Fruit fly (Drosophila melanogaster): Measurements from ENCODE around the gene CG5854.

The CG5854 gene

DNA sequence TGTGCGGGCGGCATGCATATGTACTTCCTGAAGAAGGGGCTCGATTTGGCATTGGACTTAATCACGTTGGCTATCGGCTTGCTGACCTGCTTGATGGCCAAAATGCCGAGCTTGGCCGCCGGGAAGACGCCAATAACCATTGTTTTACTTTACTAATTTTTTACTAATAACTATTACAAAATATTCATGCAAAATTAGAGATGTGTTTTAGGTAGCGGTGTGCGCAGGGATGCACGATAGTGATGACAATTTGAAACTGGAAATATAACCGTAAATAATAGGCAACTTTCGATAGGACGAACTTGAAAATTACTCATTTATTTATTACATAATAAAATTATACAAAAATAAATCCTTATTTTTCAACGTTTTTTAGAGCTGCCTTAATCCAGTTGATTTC lies 6.3 kb upstream of the CG5854 start, which contains the start of gene CG13601:
Gene CG13601, minus strand, starts transcription at position 206 of the 400 bp plus-strand sequence.
- no peak for TF ChIP-seq CG8478 (optimal IDR thresholded peaks at IDR 0.05)
- TF ChIP-seq CTCF (optimal IDR thresholded peaks at IDR 0.05), result no peak

- TF ChIP-seq CTCF (optimal IDR thresholded peaks at IDR 0.05), result no peak
- TF ChIP-seq CG8478 (optimal IDR thresholded peaks at IDR 0.05), result no peak
These were observed 4.6 kb upstream of the CG5854 start, which contains the start of the genes CG43998, CG43999 and CG31142 for dm6 chr3R:23928950-23929602. CG43998 (minus strand) TSS chr3R:23929000. CG43999 (minus strand) TSS chr3R:23929000. CG31142 (plus strand) TSS chr3R:23929243.

dm6 chr3R:23931095-23931728 lies 2.5 kb upstream of the CG5854 start, which contains the start of the genes Rpt2 and CG13599:
Rpt2 (minus strand) TSS chr3R:23931558.
CG13599 (plus strand) TSS chr3R:23931639.
- no peak for TF ChIP-seq CTCF (optimal IDR thresholded peaks at IDR 0.05)
- no peak for TF ChIP-seq CG8478 (optimal IDR thresholded peaks at IDR 0.05)

DNA sequence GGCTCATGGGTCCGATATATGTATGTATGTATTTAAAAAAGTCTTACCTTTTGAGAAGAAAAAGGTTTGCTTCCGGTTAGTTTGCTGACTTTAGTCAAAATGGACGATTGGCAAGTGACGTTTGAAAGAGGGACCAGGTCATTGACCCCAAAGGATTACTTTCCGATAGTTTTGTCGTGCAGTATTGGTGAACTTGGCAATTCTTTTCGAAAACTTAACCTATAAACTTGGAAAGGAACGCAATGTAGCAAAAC lies 355 bp upstream of the CG5854 start, which contains the start of gene RpS19b:
Gene RpS19b, minus strand, starts transcription at position 101 of the 254 bp plus-strand sequence.
- TF ChIP-seq CG8478 (optimal IDR thresholded peaks at IDR 0.05), result no peak
- no peak for TF ChIP-seq CTCF (optimal IDR thresholded peaks at IDR 0.05)

- no peak for TF ChIP-seq CTCF (optimal IDR thresholded peaks at IDR 0.05)
- no peak for TF ChIP-seq CG8478 (optimal IDR thresholded peaks at IDR 0.05)
These were observed 4.9 kb downstream of the CG5854 start for dm6 chr3R:23938564-23939122.

DNA sequence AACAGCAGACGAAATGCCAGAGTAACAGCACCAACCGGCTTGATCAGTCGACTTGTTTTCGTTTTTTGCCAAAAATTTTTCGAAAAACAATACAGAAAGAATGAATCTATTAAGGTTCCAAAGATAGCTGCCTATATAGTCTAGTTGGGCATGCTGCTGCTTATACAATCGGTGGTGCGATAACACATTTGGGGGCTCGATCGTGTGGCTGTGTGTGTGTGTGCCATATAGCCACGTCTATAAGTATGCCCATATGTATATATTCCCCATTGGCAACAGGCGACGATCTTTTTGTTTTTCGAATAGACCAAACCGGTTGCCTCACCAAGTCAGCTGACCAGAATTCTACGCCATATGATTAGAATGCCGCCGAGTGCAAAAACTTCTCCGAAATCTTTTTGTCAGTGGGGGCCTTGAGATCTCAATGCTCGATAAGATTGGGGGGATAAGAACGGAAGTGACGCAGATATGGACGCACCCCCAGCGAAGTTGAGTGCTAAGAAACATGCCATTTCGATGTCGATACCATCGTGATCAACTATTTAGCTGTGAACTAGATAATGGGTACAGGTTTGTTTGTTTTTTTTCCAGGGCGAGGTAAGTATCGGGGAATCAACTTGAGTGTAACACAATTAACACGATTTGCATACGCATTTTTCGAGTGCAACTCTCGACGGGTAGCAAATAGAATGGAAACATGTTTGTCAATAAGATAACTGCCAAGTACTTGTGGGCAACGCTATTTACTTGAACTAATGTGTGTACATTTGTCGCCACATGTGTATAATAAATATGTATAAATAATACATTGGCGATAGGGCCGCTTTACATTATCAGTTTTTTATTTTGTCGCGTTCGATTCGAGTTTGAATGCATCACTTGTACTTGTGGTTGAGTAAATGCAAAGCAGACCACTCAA lies 6.5 kb downstream of the CG5854 start:
- no peak for TF ChIP-seq CTCF (optimal IDR thresholded peaks at IDR 0.05)
- no peak for TF ChIP-seq CG8478 (optimal IDR thresholded peaks at IDR 0.05)

dm6 chr3R:23940840-23941364 lies 7.2 kb downstream of the CG5854 start:
- TF ChIP-seq CTCF (optimal IDR thresholded peaks at IDR 0.05), result no peak
- TF ChIP-seq CG8478 (optimal IDR thresholded peaks at IDR 0.05), result no peak

dm6 chr3R:23941643-23942424 lies 8.1 kb downstream of the CG5854 start:
- TF ChIP-seq CTCF (optimal IDR thresholded peaks at IDR 0.05) (no peak), CG8478 (optimal IDR thresholded peaks at IDR 0.05) (no peak)

dm6 chr3R:23942550-23942949 lies 8.8 kb downstream of the CG5854 start:
- TF ChIP-seq CTCF (optimal IDR thresholded peaks at IDR 0.05) (no peak), CG8478 (optimal IDR thresholded peaks at IDR 0.05) (no peak)

- no peak for TF ChIP-seq CTCF (optimal IDR thresholded peaks at IDR 0.05)
These were observed 9.3 kb downstream of the CG5854 start, which contains the start of gene Gdh for dm6 chr3R:23942965-23943413. Gdh (minus strand) TSS chr3R:23943101.

- no peak for TF ChIP-seq CTCF (optimal IDR thresholded peaks at IDR 0.05)
- no peak for TF ChIP-seq CG8478 (optimal IDR thresholded peaks at IDR 0.05)
These were observed 10.2 kb downstream of the CG5854 start for dm6 chr3R:23943843-23944356.

DNA sequence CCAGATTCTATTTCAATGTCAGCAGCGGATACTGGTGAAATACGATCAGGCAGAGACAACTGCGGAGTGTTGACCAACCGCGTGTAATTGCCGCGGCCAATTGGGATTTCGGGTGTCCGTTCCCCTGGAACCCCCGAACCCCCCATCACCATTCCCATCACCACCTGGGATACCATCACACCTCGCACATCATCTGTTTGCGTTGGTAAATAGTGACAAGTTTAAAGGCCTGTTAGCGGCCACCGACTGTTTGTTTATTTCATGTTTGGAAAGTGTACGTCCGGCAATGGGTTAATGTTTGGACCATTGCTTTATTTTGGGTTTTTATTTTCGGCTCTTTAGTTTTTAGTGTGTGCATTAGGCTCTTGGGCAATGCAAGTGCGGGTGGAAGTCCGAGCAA lies 13.3 kb downstream of the CG5854 start:
- TF ChIP-seq CG8478 (optimal IDR thresholded peaks at IDR 0.05) (no peak), CTCF (optimal IDR thresholded peaks at IDR 0.05) (no peak)

DNA sequence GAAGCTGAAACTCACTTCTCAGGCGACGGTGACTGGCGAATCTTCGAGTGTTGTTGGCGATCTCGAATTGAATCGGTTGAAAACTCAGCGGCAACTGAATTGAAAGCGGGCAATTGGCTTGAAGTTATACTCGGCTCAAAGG lies 14.5 kb downstream of the CG5854 start, which contains the start of gene CG12268:
Gene CG12268, minus strand, starts transcription at position 101 of the 142 bp plus-strand sequence.
- no peak for TF ChIP-seq CG8478 (optimal IDR thresholded peaks at IDR 0.05)
- TF ChIP-seq CTCF (optimal IDR thresholded peaks at IDR 0.05), result no peak
